Worm (Caenorhabditis elegans) whole organism, L4/young adult: Measurements from ENCODE around the gene wee-1.3.

Experiments
- W03F9.2 ChIP-seq: fragments of 150-350 bp; optimal IDR thresholded peaks from 2 replicates; lab custom pipeline; 2014; ENCODE audit warnings: missing biosample characterization, missing genetic modification characterization
- dao-5 ChIP-seq: sonication (generic microtip); optimal IDR thresholded peaks from 2 replicates; lab custom pipeline; 2016; ENCODE audit warnings: missing genotype, missing genetic modification characterization, moderate library complexity, missing compliant biosample characterization

- TF ChIP-seq dao-5 (tag; lab: Kevin White, UChicago) (no peak), W03F9.2 (no peak)
Observed at ce11 chrII:9764696-9765095, 48.4 kb upstream of the wee-1.3 start.
